Fruit fly (Drosophila melanogaster): ENCODE data around the gene CG18789.

DNA sequence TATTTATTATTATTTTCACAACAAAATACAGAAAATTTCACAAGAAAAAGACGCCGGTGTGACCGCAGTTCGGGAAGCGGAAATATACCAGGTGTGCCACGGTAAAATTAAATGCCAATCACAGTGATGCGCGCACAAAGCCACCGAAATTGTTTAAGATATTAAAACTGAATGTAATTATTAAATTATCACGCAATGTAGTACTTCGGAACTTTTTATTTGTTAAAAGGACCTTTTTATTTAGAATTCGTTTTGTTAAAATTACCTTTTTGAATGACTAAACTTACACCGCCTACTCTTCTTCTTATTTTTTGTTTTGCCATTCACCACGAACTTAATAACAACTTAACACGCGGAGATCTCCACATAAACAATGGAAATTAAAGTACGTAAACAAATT is 7.3 kb downstream of the CG18789 start, which contains the start of the genes CG6686 and CG34163:
- TF ChIP-seq Smox (GFP tag; optimal IDR thresholded peaks at IDR 0.05) = no peak
- TF ChIP-seq Gug (GFP tag; IDR thresholded peaks at IDR 0.05) = no peak
- no peak for TF ChIP-seq net (GFP tag; optimal IDR thresholded peaks at IDR 0.05)
- TF ChIP-seq spab (GFP tag; optimal IDR thresholded peaks at IDR 0.05) = no peak
- no peak for TF ChIP-seq salr (GFP tag; optimal IDR thresholded peaks at IDR 0.05)
- no peak for TF ChIP-seq CG11902 (GFP tag; optimal IDR thresholded peaks at IDR 0.05)
- TF ChIP-seq CG3919 (GFP tag; optimal IDR thresholded peaks at IDR 0.05) = no peak
- no peak for TF ChIP-seq Hr39 (GFP tag; optimal IDR thresholded peaks at IDR 0.05)
- TF ChIP-seq acj6 (GFP tag; optimal IDR thresholded peaks at IDR 0.05) = no peak
- no peak for TF ChIP-seq Eip93F (GFP tag; optimal IDR thresholded peaks at IDR 0.05)
- no peak for TF ChIP-seq CG34406 (GFP tag; optimal IDR thresholded peaks at IDR 0.05)
- TF ChIP-seq Hr4 (GFP tag; optimal IDR thresholded peaks at IDR 0.05) = no peak

Data from whole organism, prepupa.